Worm (Caenorhabditis elegans): Measurements from ENCODE around the gene fbxb-102.

Gene fbxb-102

ce11 chrII:12518008-12518407 is 35.3 kb downstream of the fbxb-102 start:
- TF ChIP-seq fkh-10 (GFP tag; optimal IDR thresholded peaks at IDR 0.05) (no peak), zip-5 (tag; optimal IDR thresholded peaks at IDR 0.05) (no peak), hlh-15 (tag; optimal IDR thresholded peaks at IDR 0.05) (no peak), ttx-3 (tag; optimal IDR thresholded peaks at IDR 0.05) (no peak), unc-42 (tag; optimal IDR thresholded peaks at IDR 0.05) (no peak), unc-3 (GFP tag; conservative IDR thresholded peaks at IDR 0.05) (no peak), unc-3 (tag; optimal IDR thresholded peaks at IDR 0.05) (no peak), dve-1 (tag; optimal IDR thresholded peaks at IDR 0.05) (no peak), ceh-14 (tag; optimal IDR thresholded peaks at IDR 0.05) (no peak), hlh-8 (tag; optimal IDR thresholded peaks at IDR 0.05) (no peak), ceh-30 (tag; optimal IDR thresholded peaks at IDR 0.05) (no peak), lim-6 (tag; optimal IDR thresholded peaks at IDR 0.05) (no peak), ceh-34 (tag; optimal IDR thresholded peaks at IDR 0.05) (no peak)

- TF ChIP-seq ceh-24 (tag; optimal IDR thresholded peaks at IDR 0.05) (no peak), elt-2 (tag; optimal IDR thresholded peaks at IDR 0.05) (no peak), pat-9 (tag; optimal IDR thresholded peaks at IDR 0.05) (no peak), ztf-16 (tag; optimal IDR thresholded peaks at IDR 0.05) (no peak), F13H6.1 (tag; optimal IDR thresholded peaks at IDR 0.05) (no peak), ceh-48 (tag; optimal IDR thresholded peaks at IDR 0.05) (no peak), ama-1 (optimal IDR thresholded peaks at IDR 0.05) (no peak), madf-2 (tag; optimal IDR thresholded peaks at IDR 0.05) (no peak), mec-3 (tag; optimal IDR thresholded peaks at IDR 0.05; ENCODE audit: borderline replicate concordance) (no peak), zip-5 (tag; optimal IDR thresholded peaks at IDR 0.05) (no peak), ceh-14 (tag; optimal IDR thresholded peaks at IDR 0.05) (no peak), ref-2 (tag; optimal IDR thresholded peaks at IDR 0.05) (no peak)
Observed at ce11 chrII:12518809-12519344, 36.2 kb downstream of the fbxb-102 start, which contains the start of gene srh-70. srh-70 (minus strand) TSS chrII:12518859.

ce11 chrII:12519616-12520015 is 36.9 kb downstream of the fbxb-102 start, which contains the start of gene ceh-99:
ceh-99 (plus strand) TSS chrII:12519981.
- no peak for TF ChIP-seq npax-4 (tag; optimal IDR thresholded peaks at IDR 0.05)
- no peak for TF ChIP-seq sox-4 (tag; optimal IDR thresholded peaks at IDR 0.05)
- no peak for TF ChIP-seq hlh-15 (tag; optimal IDR thresholded peaks at IDR 0.05)
- TF ChIP-seq ceh-19 (GFP tag; optimal IDR thresholded peaks at IDR 0.05): no peak
- no peak for TF ChIP-seq ceh-24 (tag; optimal IDR thresholded peaks at IDR 0.05)
- no peak for TF ChIP-seq madf-2 (tag; optimal IDR thresholded peaks at IDR 0.05)
- TF ChIP-seq tbx-7 (tag; optimal IDR thresholded peaks at IDR 0.05): no peak
- no peak for TF ChIP-seq hlh-8 (tag; optimal IDR thresholded peaks at IDR 0.05)
- no peak for TF ChIP-seq unc-55 (GFP tag; optimal IDR thresholded peaks at IDR 0.05)
- no peak for TF ChIP-seq ceh-2 (tag; optimal IDR thresholded peaks at IDR 0.05)
- TF ChIP-seq ceh-18 (tag; optimal IDR thresholded peaks at IDR 0.05): no peak
- no peak for TF ChIP-seq F13H6.1 (tag; optimal IDR thresholded peaks at IDR 0.05)
- TF ChIP-seq T23F11.4 (GFP tag; optimal IDR thresholded peaks at IDR 0.05): no peak
- TF ChIP-seq ets-4 (tag; optimal IDR thresholded peaks at IDR 0.05): no peak
- no peak for TF ChIP-seq sdc-2 (tag; optimal IDR thresholded peaks at IDR 0.05)
- no peak for TF ChIP-seq nhr-232 (tag; optimal IDR thresholded peaks at IDR 0.05)
- no peak for TF ChIP-seq Y22D7AL.16 (tag; optimal IDR thresholded peaks at IDR 0.05)
- no peak for TF ChIP-seq ceh-22 (tag; optimal IDR thresholded peaks at IDR 0.05)
- no peak for TF ChIP-seq elt-2 (tag; optimal IDR thresholded peaks at IDR 0.05)

DNA sequence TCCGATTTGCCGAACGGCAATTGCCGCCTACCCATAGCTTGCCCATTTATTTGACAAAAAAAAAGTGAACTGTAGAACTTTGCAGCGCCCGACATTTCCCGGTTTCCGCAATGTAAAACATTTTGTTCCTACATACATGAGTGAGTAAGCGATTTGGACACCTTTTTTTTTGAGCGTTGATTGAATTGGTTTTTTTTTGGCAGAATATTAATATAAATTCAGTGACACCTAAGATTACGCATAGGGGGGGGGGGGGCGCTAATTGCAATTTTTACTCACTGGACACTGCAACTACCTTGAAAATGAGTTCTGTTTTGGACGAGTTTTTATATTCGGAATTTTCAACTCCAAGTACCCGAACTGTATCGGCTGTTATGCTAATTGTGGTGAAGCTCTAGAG is 42.8 kb downstream of the fbxb-102 start, which contains the start of gene srx-118:
srx-118 (plus strand) TSS at position 301 of the 400 bp plus-strand sequence.
- TF ChIP-seq K02D7.2 (tag; optimal IDR thresholded peaks at IDR 0.05): no peak
- no peak for TF ChIP-seq fkh-6 (tag; optimal IDR thresholded peaks at IDR 0.05)
- TF ChIP-seq tbx-7 (tag; optimal IDR thresholded peaks at IDR 0.05): no peak
- TF ChIP-seq pat-9 (tag; optimal IDR thresholded peaks at IDR 0.05): no peak
- no peak for TF ChIP-seq ceh-31 (tag; optimal IDR thresholded peaks at IDR 0.05)
- no peak for TF ChIP-seq hlh-15 (tag; optimal IDR thresholded peaks at IDR 0.05)
- no peak for TF ChIP-seq nhr-232 (tag; optimal IDR thresholded peaks at IDR 0.05)
- no peak for TF ChIP-seq C38D4.7 (GFP tag; optimal IDR thresholded peaks at IDR 0.05)
- no peak for TF ChIP-seq mec-3 (tag; optimal IDR thresholded peaks at IDR 0.05; ENCODE audit: borderline replicate concordance)
- TF ChIP-seq ttx-3 (tag; optimal IDR thresholded peaks at IDR 0.05): no peak
- no peak for TF ChIP-seq C08G9.2 (tag; optimal IDR thresholded peaks at IDR 0.05)
- no peak for TF ChIP-seq pha-2 (tag; optimal IDR thresholded peaks at IDR 0.05)
- TF ChIP-seq npax-4 (tag; optimal IDR thresholded peaks at IDR 0.05): no peak
- no peak for TF ChIP-seq dve-1 (tag; optimal IDR thresholded peaks at IDR 0.05)
- TF ChIP-seq unc-55 (GFP tag; optimal IDR thresholded peaks at IDR 0.05): no peak
- TF ChIP-seq ceh-2 (tag; optimal IDR thresholded peaks at IDR 0.05): no peak
- TF ChIP-seq sox-4 (tag; optimal IDR thresholded peaks at IDR 0.05): no peak
- TF ChIP-seq elt-4 (tag; optimal IDR thresholded peaks at IDR 0.05): no peak

All from whole organism, late embryonic.